Worm (Caenorhabditis elegans): ENCODE data around the gene Y41G9A.17.

- no peak for TF ChIP-seq ama-1 (optimal IDR thresholded peaks at IDR 0.05)
- TF ChIP-seq F13C5.2 (tag; optimal IDR thresholded peaks at IDR 0.05): no peak
- TF ChIP-seq flt-1 (GFP tag; IDR thresholded peaks at IDR 0.05): no peak
- no peak for TF ChIP-seq hmg-4 (GFP tag; optimal IDR thresholded peaks at IDR 0.05)
Measured at ce11 chrX:2990145-2990544, 9.4 kb downstream of the Y41G9A.17 start.
